Fruit fly (Drosophila melanogaster) whole organism, embryonic: ENCODE results near the gene AOX1.

Source experiments
- CG10431 ChIP-seq: fragments of 200-800 bp; sonication (Bioruptor generic); optimal IDR thresholded peaks from 3 replicates; lab custom pipeline; 2018; ENCODE audit warnings: missing biosample characterization, mild to moderate bottlenecking, missing genetic modification characterization
- CG10543 ChIP-seq: fragments of 200-800 bp; sonication (Bioruptor generic); optimal IDR thresholded peaks from 3 replicates; lab custom pipeline; 2017; ENCODE audit warnings: missing biosample characterization, mild to moderate bottlenecking, missing genetic modification characterization, moderate library complexity
- CG16863 ChIP-seq: fragments of 200-800 bp; sonication (Bioruptor generic); optimal IDR thresholded peaks from 3 replicates; lab custom pipeline; 2016; ENCODE audit warnings: missing biosample characterization, missing genetic modification characterization
- CG31388 ChIP-seq: fragments of 200-800 bp; sonication (Bioruptor generic); optimal IDR thresholded peaks from 2 replicates; lab custom pipeline; 2016; ENCODE audit warnings: missing biosample characterization, missing genetic modification characterization
- Gug ChIP-seq: fragments of 200-800 bp; sonication (Bioruptor generic); IDR thresholded peaks from 4 replicates; pipeline ENCODE4 v1.3.6; 2022; ENCODE audit warnings: missing biosample characterization, missing genetic modification characterization
- HLH3B ChIP-seq: fragments of 200-800 bp; sonication (Bioruptor generic); IDR thresholded peaks from 2 replicates; pipeline ENCODE4 v1.3.6; 2022; ENCODE audit warnings: missing biosample characterization, missing genetic modification characterization
- Hmr ChIP-seq: fragments of 200-800 bp; sonication (Bioruptor generic); optimal IDR thresholded peaks from 3 replicates; lab custom pipeline; 2017; ENCODE audit warnings: mild to moderate bottlenecking, missing biosample characterization, missing genetic modification reagents, missing genetic modification characterization
- Rx ChIP-seq: fragments of 200-800 bp; sonication (Bioruptor generic); IDR thresholded peaks from 2 replicates; pipeline ENCODE4 v1.3.6; 2022; ENCODE audit warnings: missing biosample characterization, missing genetic modification characterization
- disco-r ChIP-seq: fragments of 200-800 bp; sonication (Bioruptor generic); optimal IDR thresholded peaks from 2 replicates; lab custom pipeline; 2016; ENCODE audit warnings: missing biosample characterization, missing genetic modification characterization
- shn ChIP-seq: fragments of 200-800 bp; sonication (Bioruptor generic); optimal IDR thresholded peaks from 3 replicates; lab custom pipeline; 2016; ENCODE audit warnings: missing biosample characterization, missing genetic modification characterization
- zen ChIP-seq: fragments of 200-800 bp; sonication (Bioruptor generic); optimal IDR thresholded peaks from 3 replicates; lab custom pipeline; 2018; ENCODE audit warnings: missing biosample characterization, mild to moderate bottlenecking, missing genetic modification characterization, moderate library complexity

dm6 chr3R:15536918-15537716 lies at the start of gene AOX1:
- no peak for TF ChIP-seq Hmr (GFP tag; lab: Kevin White, UChicago)
- TF ChIP-seq CG31388 (GFP tag; lab: Kevin White, UChicago), result no peak
- TF ChIP-seq disco-r, result no peak
- no peak for TF ChIP-seq CG16863 (GFP tag; lab: Kevin White, UChicago)
- TF ChIP-seq shn, result no peak
- TF ChIP-seq zen, result no peak
- no peak for TF ChIP-seq CG10543 (GFP tag; lab: Kevin White, UChicago)
- TF ChIP-seq CG10431 (GFP tag; lab: Kevin White, UChicago), result no peak
- no peak for TF ChIP-seq Rx (GFP tag; lab: Robert Waterston, UW)
- TF ChIP-seq HLH3B (GFP tag; lab: Robert Waterston, UW), result no peak
- TF ChIP-seq Gug (GFP tag; lab: Robert Waterston, UW), result no peak
